Worm (Caenorhabditis elegans): ENCODE results near the gene Y38A10A.2.
"Not testable (repeated sequence)": the region's sequence is repeated elsewhere in the genome, so short reads cannot be mapped to it uniquely, and the experiment has no call there.

Gene Y38A10A.2

ce11 chrV:6063330-6063729 is at the start of gene Y38A10A.2:
Gene Y38A10A.2 (minus strand): TSS chrV:6063430.
- TF ChIP-seq W03F9.2 (tag; optimal IDR thresholded peaks at IDR 0.05), result no peak
- no peak for TF ChIP-seq dao-5 (tag; optimal IDR thresholded peaks at IDR 0.05)
- no peak for TF ChIP-seq him-1 (tag; optimal IDR thresholded peaks at IDR 0.05)

ce11 chrV:6112823-6113222 is 49.6 kb upstream of the Y38A10A.2 start, which contains the start of gene F17A9.5:
Gene F17A9.5 (minus strand): TSS chrV:6112997.
- TF ChIP-seq dao-5 (tag; optimal IDR thresholded peaks at IDR 0.05) (no peak), W03F9.2 (tag; optimal IDR thresholded peaks at IDR 0.05) (no peak), him-1 (tag; optimal IDR thresholded peaks at IDR 0.05) (no peak)

ce11 chrV:6110533-6110932 is 47.3 kb upstream of the Y38A10A.2 start, which contains the start of gene F17A9.4:
Gene F17A9.4 (minus strand): TSS chrV:6110629.
- TF ChIP-seq W03F9.2 (tag; optimal IDR thresholded peaks at IDR 0.05) (no peak), dao-5 (tag; optimal IDR thresholded peaks at IDR 0.05) (no peak), him-1 (tag; optimal IDR thresholded peaks at IDR 0.05) (no peak)

ce11 chrV:6107474-6107873 is 44.2 kb upstream of the Y38A10A.2 start, which contains the start of gene cwf-19L1:
Gene cwf-19L1 (plus strand): TSS chrV:6107828.
- TF ChIP-seq dao-5 (tag; optimal IDR thresholded peaks at IDR 0.05), result no peak
- peak; percentile 61 for TF ChIP-seq W03F9.2 (tag; optimal IDR thresholded peaks at IDR 0.05)

ce11 chrV:6105374-6105773 is 42.1 kb upstream of the Y38A10A.2 start, which contains the start of gene atf-8:
Gene atf-8 (plus strand): TSS chrV:6105607.
- TF ChIP-seq dao-5 (tag; optimal IDR thresholded peaks at IDR 0.05), result no peak
- TF ChIP-seq him-1 (tag; optimal IDR thresholded peaks at IDR 0.05), result no peak
- TF ChIP-seq W03F9.2 (tag; optimal IDR thresholded peaks at IDR 0.05), result no peak

ce11 chrV:6103429-6103828 is 40.2 kb upstream of the Y38A10A.2 start, which contains the start of gene Y38A10A.11:
Gene Y38A10A.11 (minus strand): TSS chrV:6103529.
- TF ChIP-seq dao-5 (tag; optimal IDR thresholded peaks at IDR 0.05) (no peak), W03F9.2 (tag; optimal IDR thresholded peaks at IDR 0.05) (no peak)

ce11 chrV:6101243-6101898 is 38.1 kb upstream of the Y38A10A.2 start:
- TF ChIP-seq W03F9.2 (tag; optimal IDR thresholded peaks at IDR 0.05) (no peak), him-1 (tag; optimal IDR thresholded peaks at IDR 0.05) (no peak), dao-5 (tag; optimal IDR thresholded peaks at IDR 0.05) (no peak)

ce11 chrV:6100492-6101004 is 37.3 kb upstream of the Y38A10A.2 start, which contains the start of gene crt-1:
Gene crt-1 (minus strand): TSS chrV:6100542.
- peak; percentile 63 for TF ChIP-seq him-1 (tag; optimal IDR thresholded peaks at IDR 0.05)
- peak; percentile 87 for TF ChIP-seq W03F9.2 (tag; optimal IDR thresholded peaks at IDR 0.05)
- no peak for TF ChIP-seq dao-5 (tag; optimal IDR thresholded peaks at IDR 0.05)

ce11 chrV:6099634-6100033 is 36.4 kb upstream of the Y38A10A.2 start:
- TF ChIP-seq W03F9.2 (tag; optimal IDR thresholded peaks at IDR 0.05) (no peak), dao-5 (tag; optimal IDR thresholded peaks at IDR 0.05) (no peak), him-1 (tag; optimal IDR thresholded peaks at IDR 0.05) (no peak)

- TF ChIP-seq W03F9.2 (tag; optimal IDR thresholded peaks at IDR 0.05), result no peak
- no peak for TF ChIP-seq him-1 (tag; optimal IDR thresholded peaks at IDR 0.05)
- TF ChIP-seq dao-5 (tag; optimal IDR thresholded peaks at IDR 0.05), result no peak
These were observed 35.5 kb upstream of the Y38A10A.2 start for ce11 chrV:6098755-6099155.

ce11 chrV:6096559-6097155 is 33.4 kb upstream of the Y38A10A.2 start, which contains the start of gene smut-1:
Gene smut-1 (plus strand): TSS chrV:6097105.
- TF ChIP-seq W03F9.2 (tag; optimal IDR thresholded peaks at IDR 0.05), result no peak
- TF ChIP-seq him-1 (tag; optimal IDR thresholded peaks at IDR 0.05), result no peak
- TF ChIP-seq dao-5 (tag; optimal IDR thresholded peaks at IDR 0.05), result no peak

- TF ChIP-seq W03F9.2 (tag; optimal IDR thresholded peaks at IDR 0.05), result peak; percentile 64
- no peak for TF ChIP-seq dao-5 (tag; optimal IDR thresholded peaks at IDR 0.05)
These were observed 32.6 kb upstream of the Y38A10A.2 start, which contains the start of gene Y38A10A.7 for ce11 chrV:6095829-6096228. Gene Y38A10A.7 (plus strand): TSS chrV:6096197.

ce11 chrV:6069968-6070367 is 6.7 kb upstream of the Y38A10A.2 start, which contains the start of gene fbxa-214:
Gene fbxa-214 (minus strand): TSS chrV:6070068.
- TF ChIP-seq dao-5, him-1, W03F9.2 (tag; optimal IDR thresholded peaks at IDR 0.05): not testable (repeated sequence)

- no peak for TF ChIP-seq W03F9.2 (tag; optimal IDR thresholded peaks at IDR 0.05)
- no peak for TF ChIP-seq dao-5 (tag; optimal IDR thresholded peaks at IDR 0.05)
These were observed 3.9 kb upstream of the Y38A10A.2 start, which contains the start of gene srh-10 for ce11 chrV:6067112-6067511. Gene srh-10 (minus strand): TSS chrV:6067140.

All from whole organism, L4/young adult.